Fruit fly (Drosophila melanogaster) whole organism, embryonic: ENCODE data around the gene CG43737.
A peak's percentile ranks its signal among the peaks of the same experiment; 100 is the strongest.

ENCODE experiments used
- CG10147 ChIP-seq: fragments of 200-800 bp; sonication (Bioruptor generic); optimal IDR thresholded peaks from 2 replicates; lab custom pipeline; 2019; ENCODE audit warnings: missing biosample characterization, mild to moderate bottlenecking, missing genetic modification characterization, moderate library complexity
- CG11504 ChIP-seq: fragments of 200-800 bp; sonication (Bioruptor generic); optimal IDR thresholded peaks from 3 replicates; lab custom pipeline; 2019; ENCODE audit warnings: missing biosample characterization, mild to moderate bottlenecking, missing genetic modification characterization, moderate library complexity
- CG11696 ChIP-seq: fragments of 200-800 bp; sonication (Bioruptor generic); IDR thresholded peaks from 2 replicates; pipeline ENCODE4 v1.3.6; 2022; ENCODE audit warnings: missing biosample characterization, missing genetic modification characterization
- CG12236 ChIP-seq: fragments of 200-800 bp; sonication (Bioruptor generic); optimal IDR thresholded peaks from 2 replicates; lab custom pipeline; 2016; ENCODE audit warnings: missing biosample characterization, missing genetic modification characterization
- CG12942 ChIP-seq: fragments of 200-800 bp; sonication (Bioruptor generic); optimal IDR thresholded peaks from 3 replicates; lab custom pipeline; 2016; ENCODE audit warnings: missing biosample characterization, missing genetic modification characterization
- CG13424 ChIP-seq: fragments of 200-800 bp; sonication (Bioruptor generic); optimal IDR thresholded peaks from 2 replicates; lab custom pipeline; 2019; ENCODE audit warnings: missing biosample characterization, mild to moderate bottlenecking, missing genetic modification characterization, moderate library complexity
- CG13775 ChIP-seq: fragments of 200-800 bp; sonication (Bioruptor generic); optimal IDR thresholded peaks from 3 replicates; lab custom pipeline; 2017; ENCODE audit warnings: missing biosample characterization, mild to moderate bottlenecking, missing genetic modification characterization
- CG14860 ChIP-seq: fragments of 200-800 bp; sonication (Bioruptor generic); IDR thresholded peaks from 3 replicates; pipeline ENCODE4 v1.3.6; 2022; ENCODE audit warnings: missing biosample characterization, missing genetic modification characterization; ENCODE audit not compliant: partially characterized antibody
- CG16779 ChIP-seq: fragments of 200-800 bp; sonication (Bioruptor generic); IDR thresholded peaks from 2 replicates; pipeline ENCODE4 v1.3.6; 2022; ENCODE audit warnings: missing biosample characterization, missing genetic modification characterization
- CG17359 ChIP-seq: fragments of 200-800 bp; sonication (Bioruptor generic); optimal IDR thresholded peaks from 3 replicates; lab custom pipeline; 2018; ENCODE audit warnings: missing biosample characterization, mild to moderate bottlenecking, missing genetic modification characterization, moderate library complexity
- CG17361 ChIP-seq: fragments of 200-800 bp; sonication (Bioruptor generic); IDR thresholded peaks from 3 replicates; pipeline ENCODE4 v1.3.6; 2022; ENCODE audit warnings: missing biosample characterization, missing genetic modification characterization
- CG18262 ChIP-seq: fragments of 200-800 bp; optimal IDR thresholded peaks from 3 replicates; lab custom pipeline; 2019; ENCODE audit warnings: missing biosample characterization, mild to moderate bottlenecking, missing genetic modification characterization, moderate library complexity
- CG2875 ChIP-seq: fragments of 200-800 bp; sonication (Bioruptor generic); optimal IDR thresholded peaks from 2 replicates; lab custom pipeline; 2017; ENCODE audit warnings: missing biosample characterization, mild to moderate bottlenecking, missing genetic modification characterization, missing genetic modification reagents
- CG2889 ChIP-seq: fragments of 200-800 bp; sonication (Bioruptor generic); IDR thresholded peaks from 3 replicates; pipeline ENCODE4 v1.3.6; 2022; ENCODE audit warnings: missing biosample characterization, missing genetic modification characterization
- CG30020 ChIP-seq: fragments of 200-800 bp; optimal IDR thresholded peaks from 2 replicates; lab custom pipeline; 2019; ENCODE audit warnings: missing biosample characterization, mild to moderate bottlenecking, missing genetic modification characterization, moderate library complexity
- CG3163 ChIP-seq: fragments of 200-800 bp; sonication (Bioruptor generic); optimal IDR thresholded peaks from 3 replicates; lab custom pipeline; 2016; ENCODE audit warnings: missing biosample characterization, missing genetic modification characterization
- CG32767 ChIP-seq: fragments of 200-800 bp; sonication (Bioruptor generic); IDR thresholded peaks from 2 replicates; pipeline ENCODE4 v1.3.6; 2022; ENCODE audit warnings: missing biosample characterization, missing genetic modification characterization
- CG33213 ChIP-seq: fragments of 200-800 bp; sonication (Bioruptor generic); optimal IDR thresholded peaks from 3 replicates; lab custom pipeline; 2016; ENCODE audit warnings: missing biosample characterization, missing genetic modification characterization
- CG4328 ChIP-seq: fragments of 200-800 bp; sonication (Bioruptor generic); optimal IDR thresholded peaks from 3 replicates; lab custom pipeline; 2017; ENCODE audit warnings: missing biosample characterization, missing genetic modification reagents, missing genetic modification characterization
- CG6272 ChIP-seq: fragments of 200-800 bp; sonication (Bioruptor generic); IDR thresholded peaks from 2 replicates; pipeline ENCODE4 v1.3.6; 2022; ENCODE audit warnings: missing biosample characterization, missing genetic modification characterization
- CG9876 ChIP-seq: fragments of 200-800 bp; sonication (Bioruptor generic); optimal IDR thresholded peaks from 2 replicates; lab custom pipeline; 2016; ENCODE audit warnings: missing biosample characterization, missing genetic modification characterization
- Dp ChIP-seq: fragments of 200-800 bp; sonication (Bioruptor generic); optimal IDR thresholded peaks from 2 replicates; lab custom pipeline; 2018; ENCODE audit warnings: missing biosample characterization, mild to moderate bottlenecking, missing genetic modification characterization, moderate library complexity
- Dref ChIP-seq: fragments of 200-800 bp; sonication (Bioruptor generic); IDR thresholded peaks from 2 replicates; pipeline ENCODE4 v1.3.6; 2022; ENCODE audit warnings: missing biosample characterization, missing genetic modification characterization
- GATAe ChIP-seq: fragments of 200-800 bp; sonication (Bioruptor generic); conservative IDR thresholded peaks from 2 replicates; pipeline ENCODE4 v1.3.6; 2022; ENCODE audit warnings: missing biosample characterization, missing genetic modification characterization
- H2.0 ChIP-seq: fragments of 200-800 bp; sonication (Bioruptor generic); IDR thresholded peaks from 2 replicates; pipeline ENCODE4 v1.3.6; 2022; ENCODE audit warnings: missing biosample characterization, missing genetic modification characterization
- Hr3 ChIP-seq: fragments of 200-800 bp; sonication (Bioruptor generic); optimal IDR thresholded peaks from 3 replicates; lab custom pipeline; 2016; ENCODE audit warnings: missing biosample characterization, missing genetic modification characterization
- Hr78 ChIP-seq, 2 experiments: fragments of 200-800 bp in 1 of 2; fragments of >200 bp in 1 of 2; sonication (Bioruptor generic) in 1 of 2; optimal IDR thresholded peaks; 2 replicates each; lab custom pipeline; 2017 to 2019; ENCODE audit warnings: missing biosample characterization in 2 of 2, missing genetic modification characterization in 2 of 2, mild to moderate bottlenecking in 1 of 2, moderate library complexity in 1 of 2
- Jarid2 ChIP-seq: fragments of 200-800 bp; sonication (Bioruptor generic); optimal IDR thresholded peaks from 3 replicates; lab custom pipeline; 2017; ENCODE audit warnings: mild to moderate bottlenecking, missing biosample characterization, missing genetic modification reagents, missing genetic modification characterization
- Myb ChIP-seq: fragments of 200-800 bp; sonication (Bioruptor generic); optimal IDR thresholded peaks from 2 replicates; lab custom pipeline; 2016; ENCODE audit warnings: missing biosample characterization, missing genetic modification characterization
- Six4 ChIP-seq: fragments of 200-800 bp; sonication (Bioruptor generic); optimal IDR thresholded peaks from 2 replicates; lab custom pipeline; 2016; ENCODE audit warnings: missing biosample characterization, missing genetic modification characterization
- Tbp ChIP-seq: fragments of >200 bp; optimal IDR thresholded peaks from 2 replicates; lab custom pipeline; 2018; ENCODE audit warnings: missing biosample characterization, missing genetic modification characterization
- aop ChIP-seq: fragments of 200-800 bp; sonication (Bioruptor generic); IDR thresholded peaks from 2 replicates; pipeline ENCODE4 v1.3.6; 2022; ENCODE audit warnings: missing biosample characterization, missing genetic modification characterization
- ato ChIP-seq: fragments of 200-800 bp; sonication (Bioruptor generic); IDR thresholded peaks from 2 replicates; pipeline ENCODE4 v1.3.6; 2022; ENCODE audit warnings: missing biosample characterization, missing genetic modification characterization; ENCODE audit not compliant: partially characterized antibody
- croc ChIP-seq: fragments of 200-800 bp; sonication (Bioruptor generic); conservative IDR thresholded peaks from 3 replicates; pipeline ENCODE4 v1.3.6; 2022; ENCODE audit warnings: missing biosample characterization, missing genetic modification characterization
- crol ChIP-seq: fragments of 200-800 bp; sonication (Bioruptor generic); IDR thresholded peaks from 2 replicates; pipeline ENCODE4 v1.3.6; 2022; ENCODE audit warnings: missing biosample characterization, missing genetic modification characterization
- dmrt11E ChIP-seq: fragments of 200-800 bp; sonication (Bioruptor generic); optimal IDR thresholded peaks from 3 replicates; lab custom pipeline; 2018; ENCODE audit warnings: missing biosample characterization, mild to moderate bottlenecking, missing genetic modification characterization, moderate library complexity
- ems ChIP-seq: fragments of 200-800 bp; sonication (Bioruptor generic); optimal IDR thresholded peaks from 3 replicates; lab custom pipeline; 2016; ENCODE audit warnings: missing biosample characterization, missing genetic modification characterization
- ewg ChIP-seq: fragments of 200-800 bp; sonication (Bioruptor generic); optimal IDR thresholded peaks from 3 replicates; lab custom pipeline; 2017; ENCODE audit warnings: mild to moderate bottlenecking, missing biosample characterization, missing genetic modification reagents, missing genetic modification characterization
- fru ChIP-seq: fragments of >200 bp; optimal IDR thresholded peaks from 2 replicates; lab custom pipeline; 2017
- hbn ChIP-seq: fragments of 200-800 bp; sonication (Bioruptor generic); IDR thresholded peaks from 2 replicates; pipeline ENCODE4 v1.3.6; 2022; ENCODE audit warnings: missing biosample characterization, missing genetic modification characterization; ENCODE audit not compliant: partially characterized antibody
- inv ChIP-seq: fragments of 200-800 bp; sonication (Bioruptor generic); IDR thresholded peaks from 2 replicates; pipeline ENCODE4 v1.3.6; 2022; ENCODE audit warnings: missing biosample characterization, missing genetic modification characterization; ENCODE audit not compliant: partially characterized antibody
- kah ChIP-seq: fragments of 200-800 bp; sonication (Bioruptor generic); optimal IDR thresholded peaks from 2 replicates; lab custom pipeline; 2018; ENCODE audit warnings: missing biosample characterization, mild to moderate bottlenecking, missing genetic modification characterization
- nau ChIP-seq: fragments of 200-800 bp; sonication (Bioruptor generic); optimal IDR thresholded peaks from 3 replicates; lab custom pipeline; 2017; ENCODE audit warnings: missing biosample characterization, mild to moderate bottlenecking, missing genetic modification characterization, missing genetic modification reagents
- pfk ChIP-seq: fragments of 200-800 bp; sonication (Bioruptor generic); optimal IDR thresholded peaks from 2 replicates; lab custom pipeline; 2018; ENCODE audit warnings: missing biosample characterization, mild to moderate bottlenecking, missing genetic modification characterization, moderate library complexity
- phol ChIP-seq: fragments of 200-800 bp; sonication (Bioruptor generic); optimal IDR thresholded peaks from 3 replicates; lab custom pipeline; 2018; ENCODE audit warnings: missing biosample characterization, mild to moderate bottlenecking, missing genetic modification characterization, moderate library complexity
- pnt ChIP-seq: fragments of 200-800 bp; sonication (Bioruptor generic); optimal IDR thresholded peaks from 3 replicates; lab custom pipeline; 2016; ENCODE audit warnings: missing biosample characterization, missing genetic modification characterization
- tap ChIP-seq: fragments of 200-800 bp; optimal IDR thresholded peaks from 3 replicates; lab custom pipeline; 2019; ENCODE audit warnings: missing biosample characterization, mild to moderate bottlenecking, missing genetic modification characterization, moderate library complexity
- tx ChIP-seq: fragments of 200-800 bp; sonication (Bioruptor generic); optimal IDR thresholded peaks from 2 replicates; lab custom pipeline; 2016; ENCODE audit warnings: missing biosample characterization, missing genetic modification characterization

The CG43737 gene

DNA sequence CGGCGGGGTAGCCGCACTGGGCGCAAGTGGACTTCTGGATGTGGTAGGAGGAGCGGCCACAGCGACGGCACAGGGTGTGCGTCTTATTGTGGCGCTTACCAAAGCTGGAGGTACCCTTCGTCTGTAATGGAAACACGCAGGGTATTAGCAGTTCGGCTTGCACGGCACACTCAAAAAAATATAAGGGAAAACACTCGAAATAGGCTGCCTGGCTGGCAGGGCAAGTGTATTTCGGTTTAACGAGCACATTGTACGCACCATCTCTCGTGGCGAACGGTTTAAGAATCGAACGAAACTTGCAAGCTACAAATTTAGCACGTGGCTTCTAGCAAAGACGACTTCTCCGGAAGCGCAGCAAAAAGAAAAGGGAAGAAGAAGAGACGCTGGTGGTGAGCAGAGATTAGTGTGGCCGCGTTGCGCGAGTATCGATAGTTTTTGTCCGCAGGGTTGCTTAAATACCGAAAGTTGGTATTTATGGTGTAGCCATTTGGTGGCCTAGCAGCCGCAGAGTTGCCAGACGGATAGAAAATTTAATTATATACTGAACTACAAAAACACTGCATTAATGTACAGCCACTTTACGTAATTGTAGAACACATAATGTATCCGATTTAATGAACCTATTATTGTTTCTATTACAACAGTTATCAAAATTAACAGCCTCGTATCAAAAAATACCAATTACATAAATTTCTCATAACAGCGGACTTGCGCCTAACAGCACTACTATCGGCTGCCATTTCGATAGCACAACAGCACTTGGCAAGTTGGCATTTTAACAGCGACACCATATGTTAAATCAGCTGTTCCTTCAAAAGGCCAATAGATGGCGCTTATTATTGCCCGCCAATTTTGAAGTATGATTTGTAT lies 36.0 kb upstream of the CG43737 start, which contains the start of gene RpL37-1 (continued):
- peak; percentile 74 for TF ChIP-seq CG9876
- peak; percentile 56 for TF ChIP-seq ato (GFP tag; lab: Robert Waterston, UW)
- peak; percentile 58 for TF ChIP-seq Jarid2 (GFP tag; lab: Kevin White, UChicago)
- peak; percentile 44 for TF ChIP-seq kah (GFP tag; lab: Kevin White, UChicago)
- TF ChIP-seq inv (GFP tag; lab: Robert Waterston, UW), result peak; percentile 69
- no peak; the same call in 2 of the 3 replicates for TF ChIP-seq croc (GFP tag; lab: Robert Waterston, UW)
- TF ChIP-seq CG3163 (GFP tag; lab: Kevin White, UChicago), result peak; percentile 68
- peak; percentile 44 for TF ChIP-seq CG11504 (tag; lab: Kevin White, UChicago)
- TF ChIP-seq pfk (GFP tag; lab: Kevin White, UChicago), result peak; percentile 42
- TF ChIP-seq ems (GFP tag; lab: Kevin White, UChicago), result peak; percentile 58
- TF ChIP-seq Hr78 (GFP tag; optimal IDR thresholded peaks at IDR 0.05; lab: Kevin White, UChicago), result no peak
- peak; percentile 25; the same call in 1 of the 2 replicates for TF ChIP-seq crol
- TF ChIP-seq CG30020 (tag; lab: Kevin White, UChicago), result peak; percentile 25
- TF ChIP-seq CG11696 (GFP tag; lab: Robert Waterston, UW), result 0 out of 2 replicates have a peak, but pooled peaks have one; percentile 28
- peak; percentile 87 for TF ChIP-seq Dref
- peak; percentile 39 for TF ChIP-seq CG18262
- no peak for TF ChIP-seq GATAe (GFP tag; lab: Robert Waterston, UW)
- peak; percentile 43 for TF ChIP-seq ewg
- no peak for TF ChIP-seq CG2889 (GFP tag; lab: Robert Waterston, UW)
- peak; percentile 71 for TF ChIP-seq CG16779 (GFP tag; lab: Robert Waterston, UW)
- 0 out of 2 replicates have a peak, but pooled peaks have one; percentile 30 for TF ChIP-seq aop
- peak; percentile 83 for TF ChIP-seq CG33213
- TF ChIP-seq CG17359 (tag; lab: Kevin White, UChicago), result peak; percentile 54
- peak; percentile 7 for TF ChIP-seq CG12942
- no peak for TF ChIP-seq Hr3
- TF ChIP-seq Myb (GFP tag; lab: Kevin White, UChicago), result peak; percentile 57
- peak; percentile 92 for TF ChIP-seq Dp
- TF ChIP-seq hbn (GFP tag; lab: Robert Waterston, UW), result peak; percentile 63; the same call in 1 of the 2 replicates
- TF ChIP-seq Six4 (GFP tag; lab: Kevin White, UChicago), result peak; percentile 43
- TF ChIP-seq H2.0 (GFP tag; lab: Robert Waterston, UW), result peak; percentile 48; the same call in 1 of the 2 replicates
- no peak for TF ChIP-seq CG32767 (GFP tag; lab: Robert Waterston, UW)
- TF ChIP-seq fru (lab: Kevin White, UChicago), result no peak
- peak; percentile 49; the same call in 1 of the 3 replicates for TF ChIP-seq CG14860
- TF ChIP-seq Tbp (GFP tag; lab: Kevin White, UChicago), result no peak
- peak; percentile 84 for TF ChIP-seq CG13775 (GFP tag; lab: Kevin White, UChicago)
- TF ChIP-seq CG13424 (tag; lab: Kevin White, UChicago), result peak; percentile 34
- no peak for TF ChIP-seq tap (tag; lab: Kevin White, UChicago)
- peak; percentile 4; the same call in 1 of the 3 replicates for TF ChIP-seq CG17361
- peak; percentile 25 for TF ChIP-seq pnt (GFP tag; lab: Kevin White, UChicago)
- TF ChIP-seq CG4328 (GFP tag; lab: Kevin White, UChicago), result peak; percentile 57
- TF ChIP-seq dmrt11E (tag; lab: Kevin White, UChicago), result peak; percentile 45
- TF ChIP-seq CG6272, result peak; percentile 47; the same call in 1 of the 2 replicates
- peak; percentile 24 for TF ChIP-seq CG2875
- peak; percentile 30 for TF ChIP-seq CG12236 (GFP tag; lab: Kevin White, UChicago)
- TF ChIP-seq CG10147 (GFP tag; lab: Kevin White, UChicago), result peak; percentile 45
- TF ChIP-seq nau, result peak; percentile 59
- peak; percentile 54 for TF ChIP-seq tx (GFP tag; lab: Kevin White, UChicago)
- TF ChIP-seq phol, result peak; percentile 76
